Fruit fly (Drosophila melanogaster) whole organism, wandering third instar larva: ENCODE measurements around the gene mRpS6.

Source experiments
- Abd-B ChIP-seq: fragments of >200 bp; optimal IDR thresholded peaks from 2 replicates; lab custom pipeline; 2017; ENCODE audit warnings: missing biosample characterization, missing genetic modification characterization
- CG32264 ChIP-seq: fragments of 200-800 bp; sonication (Bioruptor generic); optimal IDR thresholded peaks from 2 replicates; lab custom pipeline; 2016; ENCODE audit warnings: missing biosample characterization, missing genetic modification characterization
- CG9705 ChIP-seq: fragments of 200-800 bp; sonication (Bioruptor generic); optimal IDR thresholded peaks from 2 replicates; lab custom pipeline; 2018; ENCODE audit warnings: missing biosample characterization, mild to moderate bottlenecking, missing genetic modification characterization
- CrebA ChIP-seq: fragments of 200-800 bp; sonication (Bioruptor generic); optimal IDR thresholded peaks from 2 replicates; lab custom pipeline; 2016; ENCODE audit warnings: missing biosample characterization, mild to moderate bottlenecking, missing genetic modification characterization, borderline replicate concordance
- Dif ChIP-seq: fragments of 200-275, 200-300 bp; sonication (Bioruptor generic); optimal IDR thresholded peaks from 2 replicates; lab custom pipeline; 2018; ENCODE audit warnings: missing biosample characterization, missing genetic modification characterization; ENCODE audit not compliant: partially characterized antibody
- GATAd ChIP-seq: sonication (Bioruptor generic); optimal IDR thresholded peaks from 2 replicates; lab custom pipeline; 2016; ENCODE audit warnings: missing biosample characterization, missing genetic modification characterization
- HLH106 ChIP-seq: fragments of 200-800 bp; optimal IDR thresholded peaks from 3 replicates; lab custom pipeline; 2019; ENCODE audit warnings: missing biosample characterization, mild to moderate bottlenecking, missing genetic modification characterization, moderate library complexity
- Hnf4 ChIP-seq: fragments of 200-800 bp; sonication (Bioruptor generic); optimal IDR thresholded peaks from 2 replicates; lab custom pipeline; 2016; ENCODE audit warnings: missing biosample characterization, mild to moderate bottlenecking, missing genetic modification characterization
- Hr78 ChIP-seq: fragments of >200 bp; optimal IDR thresholded peaks from 2 replicates; lab custom pipeline; 2017; ENCODE audit warnings: missing biosample characterization, missing genetic modification characterization
- Hr83 ChIP-seq: fragments of 200-300 bp; sonication (Bioruptor generic); optimal IDR thresholded peaks from 2 replicates; lab custom pipeline; 2016; ENCODE audit warnings: missing biosample characterization, mild to moderate bottlenecking, missing genetic modification characterization, moderate library complexity; ENCODE audit not compliant: poor library complexity, severe bottlenecking
- Jra ChIP-seq: sonication (Bioruptor generic); optimal IDR thresholded peaks from 2 replicates; lab custom pipeline; 2016; ENCODE audit warnings: missing biosample characterization, missing genetic modification characterization
- Mio ChIP-seq: sonication (Bioruptor generic); optimal IDR thresholded peaks from 2 replicates; lab custom pipeline; 2016; ENCODE audit warnings: missing biosample characterization, missing genetic modification characterization
- Myc ChIP-seq: fragments of >200 bp; optimal IDR thresholded peaks from 2 replicates; lab custom pipeline; 2017
- N ChIP-seq: fragments of >200 bp; optimal IDR thresholded peaks from 2 replicates; lab custom pipeline; 2018; ENCODE audit warnings: missing biosample characterization, missing external identifiers, missing genetic modification characterization
- OdsH ChIP-seq: fragments of 200-800 bp; sonication (Bioruptor generic); optimal IDR thresholded peaks from 2 replicates; lab custom pipeline; 2016; ENCODE audit warnings: missing biosample characterization, mild to moderate bottlenecking, missing genetic modification characterization
- Rel ChIP-seq, 2 experiments: fragments of 200-800 bp; sonication (Bioruptor generic) in 1 of 2; optimal IDR thresholded peaks; 2 replicates in 1 of 2; 3 replicates in 1 of 2; lab custom pipeline; 2016 to 2019; ENCODE audit warnings: mild to moderate bottlenecking in 2 of 2, missing biosample characterization in 2 of 2, missing genetic modification characterization in 2 of 2, moderate library complexity in 1 of 2
- Sp1 ChIP-seq: fragments of 200-800 bp; sonication (Bioruptor generic); optimal IDR thresholded peaks from 3 replicates; lab custom pipeline; 2019; ENCODE audit warnings: missing biosample characterization, mild to moderate bottlenecking, missing genetic modification characterization, moderate library complexity
- Vsx2 ChIP-seq: fragments of 200-300, 225-300 bp; sonication (Bioruptor generic); optimal IDR thresholded peaks from 2 replicates; lab custom pipeline; 2018; ENCODE audit warnings: missing biosample characterization, missing genetic modification characterization; ENCODE audit not compliant: partially characterized antibody
- br ChIP-seq: fragments of 200-800 bp; sonication (Bioruptor generic); optimal IDR thresholded peaks from 2 replicates; lab custom pipeline; 2016; ENCODE audit warnings: missing biosample characterization, missing genetic modification characterization
- brk ChIP-seq: fragments of 200-800 bp; sonication (Bioruptor generic); optimal IDR thresholded peaks from 2 replicates; lab custom pipeline; 2016; ENCODE audit warnings: missing biosample characterization, mild to moderate bottlenecking, missing genetic modification characterization
- dl ChIP-seq, 2 experiments: fragments of 175-275, 200-275 bp in 1 of 2; fragments of 200-275 bp in 1 of 2; sonication (Bioruptor generic); optimal IDR thresholded peaks; lab custom pipeline; 2018; ENCODE audit warnings: mild to moderate bottlenecking in 2 of 2, missing biosample characterization in 2 of 2, missing genetic modification characterization in 2 of 2, moderate library complexity in 2 of 2; ENCODE audit not compliant: partially characterized antibody in 2 of 2, insufficient read depth in 1 of 2
- dmrt93B ChIP-seq: fragments of 200-800 bp; sonication (Bioruptor generic); optimal IDR thresholded peaks from 2 replicates; lab custom pipeline; 2018; ENCODE audit warnings: missing biosample characterization, mild to moderate bottlenecking, missing genetic modification characterization
- dsf ChIP-seq: sonication (Bioruptor generic); optimal IDR thresholded peaks from 2 replicates; lab custom pipeline; 2016; ENCODE audit warnings: missing biosample characterization, missing genetic modification characterization, borderline replicate concordance
- ey ChIP-seq: fragments of 200-800 bp; sonication (Bioruptor generic); optimal IDR thresholded peaks from 2 replicates; lab custom pipeline; 2016; ENCODE audit warnings: missing biosample characterization, missing genetic modification characterization
- foxo ChIP-seq, 2 experiments: fragments of 200-800 bp; sonication (Bioruptor generic); optimal IDR thresholded peaks; 2 replicates in 1 of 2; 3 replicates in 1 of 2; lab custom pipeline; 2016 to 2017; ENCODE audit warnings: missing biosample characterization in 2 of 2, missing genetic modification characterization in 2 of 2
- fru ChIP-seq: fragments of 200-800 bp; sonication (Bioruptor generic); optimal IDR thresholded peaks from 3 replicates; lab custom pipeline; 2016; ENCODE audit warnings: missing biosample characterization, mild to moderate bottlenecking, missing genetic modification characterization
- h ChIP-seq: fragments of 200-800 bp; sonication (Bioruptor generic); optimal IDR thresholded peaks from 3 replicates; lab custom pipeline; 2016; ENCODE audit warnings: missing biosample characterization, mild to moderate bottlenecking, missing genetic modification characterization
- jim ChIP-seq: fragments of 175-275, 200-325 bp; sonication (Bioruptor generic); optimal IDR thresholded peaks from 2 replicates; lab custom pipeline; 2016; ENCODE audit warnings: missing biosample characterization, mild to moderate bottlenecking, missing genetic modification characterization
- lola ChIP-seq: fragments of >200 bp; optimal IDR thresholded peaks from 2 replicates; lab custom pipeline; 2017; ENCODE audit warnings: missing biosample characterization, missing genetic modification characterization
- pan ChIP-seq: fragments of >200 bp; optimal IDR thresholded peaks from 2 replicates; lab custom pipeline; 2017
- psq ChIP-seq: fragments of 200-800 bp; sonication (Bioruptor generic); optimal IDR thresholded peaks from 3 replicates; lab custom pipeline; 2017; ENCODE audit warnings: missing biosample characterization, mild to moderate bottlenecking, missing genetic modification characterization, moderate library complexity
- sage ChIP-seq: fragments of 200-800 bp; sonication (Bioruptor generic); optimal IDR thresholded peaks from 2 replicates; lab custom pipeline; 2016; ENCODE audit warnings: missing biosample characterization, mild to moderate bottlenecking, missing genetic modification characterization
- sv ChIP-seq: fragments of 200-800 bp; sonication (Bioruptor generic); optimal IDR thresholded peaks from 3 replicates; lab custom pipeline; 2016; ENCODE audit warnings: missing biosample characterization, missing genetic modification characterization
- tai ChIP-seq: sonication (Bioruptor generic); optimal IDR thresholded peaks from 2 replicates; lab custom pipeline; 2016; ENCODE audit warnings: missing biosample characterization, missing genetic modification characterization
- usp ChIP-seq: fragments of >200 bp; optimal IDR thresholded peaks from 2 replicates; lab custom pipeline; 2017; ENCODE audit warnings: missing biosample characterization, missing genetic modification characterization
- woc ChIP-seq: sonication (Bioruptor generic); optimal IDR thresholded peaks from 2 replicates; lab custom pipeline; 2016; ENCODE audit warnings: missing biosample characterization, mild to moderate bottlenecking, missing genetic modification characterization

mRpS6 gene

DNA sequence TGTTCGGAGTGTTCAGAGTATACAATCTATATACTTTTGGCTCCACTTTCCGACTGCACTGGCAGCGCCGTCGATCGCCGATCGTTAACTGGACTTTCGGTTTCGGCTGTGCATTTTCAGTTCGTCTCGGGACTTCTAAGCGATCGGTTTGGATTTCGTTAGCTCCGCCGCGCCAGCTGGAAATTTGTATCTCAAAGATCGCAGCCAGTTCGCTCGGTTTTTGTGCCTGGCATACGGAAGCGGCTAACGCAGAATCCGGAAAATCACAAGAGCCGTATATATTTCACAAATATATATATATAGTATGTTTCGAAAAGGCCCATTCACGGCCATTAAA is 19.9 kb downstream of the mRpS6 start, which contains the start of gene slow:
Gene slow, plus strand, starts transcription at position 117 of the 337 bp plus-strand sequence.
- TF ChIP-seq Myc (lab: Kevin White, UChicago) (no peak), woc (no peak), Rel (GFP tag; optimal IDR thresholded peaks at IDR 0.05; lab: Kevin White, UChicago) (no peak), Rel (tag; optimal IDR thresholded peaks at IDR 0.05; lab: Kevin White, UChicago) (peak; percentile 35), brk (no peak), Hr78 (no peak)

DNA sequence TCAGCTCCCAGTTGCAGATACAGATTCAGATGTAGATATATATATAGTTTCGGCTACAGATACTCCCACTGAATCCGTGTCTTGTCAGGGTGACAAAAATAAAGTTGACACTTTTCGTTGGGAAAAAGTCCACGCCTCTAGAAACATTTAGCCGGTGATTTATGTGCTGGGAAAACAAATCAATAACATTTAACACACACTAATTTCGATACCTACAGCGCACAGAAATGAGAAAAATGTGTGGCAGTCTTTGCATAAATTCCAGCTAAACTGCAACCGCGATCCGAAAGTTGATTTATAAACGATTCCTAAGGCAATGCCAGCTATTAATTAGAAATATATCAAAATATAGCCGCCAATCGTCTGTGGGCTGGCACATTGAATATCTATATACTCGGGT is 23.9 kb downstream of the mRpS6 start:
- TF ChIP-seq Sp1 (GFP tag; lab: Kevin White, UChicago): no peak
- no peak for TF ChIP-seq GATAd
- no peak for TF ChIP-seq Jra
- TF ChIP-seq Hnf4 (GFP tag; lab: Kevin White, UChicago): no peak
- TF ChIP-seq usp (GFP tag; lab: Kevin White, UChicago): no peak
- TF ChIP-seq CrebA: no peak
- no peak for TF ChIP-seq Hr83 (GFP tag; lab: Kevin White, UChicago)
- no peak for TF ChIP-seq brk
- no peak for TF ChIP-seq pan
- TF ChIP-seq foxo (GFP tag; optimal IDR thresholded peaks at IDR 0.05; lab: Kevin White, UChicago): no peak
- no peak for TF ChIP-seq Abd-B (GFP tag; lab: Kevin White, UChicago)
- no peak for TF ChIP-seq dmrt93B (GFP tag; lab: Kevin White, UChicago)
- TF ChIP-seq Myc (lab: Kevin White, UChicago): no peak
- TF ChIP-seq ey (GFP tag; lab: Kevin White, UChicago): no peak
- no peak for TF ChIP-seq CG32264

DNA sequence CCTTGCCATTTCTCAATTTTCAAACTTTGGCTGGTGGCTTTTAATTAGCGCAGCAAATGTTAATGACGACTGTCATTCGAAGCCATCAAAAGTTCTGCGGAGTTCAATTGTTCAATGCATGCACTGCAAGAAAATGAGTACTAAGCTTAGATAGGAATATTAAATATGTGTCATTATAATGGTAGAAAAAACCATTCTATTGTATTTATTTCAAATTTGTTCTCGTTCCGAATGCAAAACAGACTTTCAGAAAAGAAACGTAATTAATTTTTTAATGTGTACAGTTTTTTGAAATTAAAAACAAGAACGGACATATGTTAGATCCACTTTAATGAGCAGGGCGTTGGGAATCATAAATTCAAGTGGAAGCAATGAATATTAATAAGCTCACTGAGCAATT is 24.8 kb downstream of the mRpS6 start:
- TF ChIP-seq Dif (GFP tag; lab: Kevin White, UChicago) (no peak), Hr78 (no peak), OdsH (GFP tag; lab: Kevin White, UChicago) (no peak), woc (no peak), psq (GFP tag; lab: Kevin White, UChicago) (no peak), CrebA (no peak), ey (GFP tag; lab: Kevin White, UChicago) (peak; percentile 15), tai (GFP tag; lab: Kevin White, UChicago) (no peak), pan (no peak), h (GFP tag; lab: Kevin White, UChicago) (peak; percentile 39)

DNA sequence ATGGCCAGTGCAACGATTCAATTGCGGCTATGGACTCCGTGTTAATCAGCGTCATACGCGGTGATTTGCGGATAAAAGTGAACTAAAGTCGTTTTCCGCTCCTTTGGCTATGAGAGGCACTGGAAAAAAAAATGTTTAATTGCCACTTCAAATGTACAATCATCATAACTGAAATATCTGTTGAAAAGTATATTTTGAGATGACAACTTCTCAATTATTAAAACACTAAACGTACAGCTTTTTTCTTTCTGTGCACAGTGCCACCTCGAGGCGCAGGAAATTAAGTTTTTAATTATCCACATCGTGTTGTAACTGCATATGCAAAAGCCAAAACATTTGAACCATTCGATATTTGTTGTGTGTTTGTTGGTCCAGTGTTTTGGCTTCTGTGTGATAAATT is 28.5 kb downstream of the mRpS6 start:
- TF ChIP-seq usp (GFP tag; lab: Kevin White, UChicago): no peak
- TF ChIP-seq fru (GFP tag; lab: Kevin White, UChicago): no peak
- TF ChIP-seq Hr78: no peak
- no peak for TF ChIP-seq CrebA
- TF ChIP-seq dmrt93B (GFP tag; lab: Kevin White, UChicago): no peak
- no peak for TF ChIP-seq dl (GFP tag; optimal IDR thresholded peaks at IDR 0.05; lab: Kevin White, UChicago; ENCODE audit: insufficient read depth in 1 of 2, partially characterized antibody in 2 of 2)
- no peak for TF ChIP-seq sv (GFP tag; lab: Kevin White, UChicago)
- TF ChIP-seq lola (GFP tag; lab: Kevin White, UChicago): no peak
- no peak for TF ChIP-seq Hnf4 (GFP tag; lab: Kevin White, UChicago)
- TF ChIP-seq Mio (GFP tag; lab: Kevin White, UChicago): no peak
- TF ChIP-seq Hr83 (GFP tag; lab: Kevin White, UChicago): no peak
- no peak for TF ChIP-seq N (GFP tag; lab: Kevin White, UChicago)
- TF ChIP-seq Rel (GFP tag; optimal IDR thresholded peaks at IDR 0.05; lab: Kevin White, UChicago): no peak
- no peak for TF ChIP-seq Rel (tag; optimal IDR thresholded peaks at IDR 0.05; lab: Kevin White, UChicago)
- TF ChIP-seq Vsx2: no peak
- TF ChIP-seq CG9705 (GFP tag; lab: Kevin White, UChicago): no peak
- TF ChIP-seq pan: no peak
- no peak for TF ChIP-seq GATAd

DNA sequence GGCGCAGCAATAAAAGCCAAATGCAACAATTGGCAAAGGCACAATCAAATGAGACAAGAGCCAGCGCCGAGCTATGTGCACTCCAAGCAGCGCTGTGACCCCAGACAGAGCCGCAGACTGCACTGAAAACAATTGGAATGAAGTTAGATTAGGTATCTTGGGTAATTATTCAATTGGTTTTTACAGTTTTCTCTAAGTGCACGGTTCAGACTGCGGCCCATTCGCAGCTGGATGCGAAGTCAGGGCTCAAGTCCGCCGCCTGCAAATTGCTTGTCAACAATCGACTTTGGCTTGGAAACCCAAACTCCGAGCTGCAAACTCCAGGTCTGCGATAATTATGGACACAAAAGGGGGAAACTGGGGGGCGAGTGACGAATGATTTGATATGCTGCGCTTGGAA is 29.3 kb downstream of the mRpS6 start:
- TF ChIP-seq dsf (no peak), woc (no peak), GATAd (no peak), Myc (lab: Kevin White, UChicago) (no peak), dmrt93B (GFP tag; lab: Kevin White, UChicago) (no peak), Vsx2 (no peak), N (GFP tag; lab: Kevin White, UChicago) (no peak), fru (GFP tag; lab: Kevin White, UChicago) (no peak), sage (no peak), br (GFP tag; lab: Kevin White, UChicago) (no peak), Jra (no peak), Sp1 (GFP tag; lab: Kevin White, UChicago) (no peak), HLH106 (tag; lab: Kevin White, UChicago) (no peak), jim (no peak), h (GFP tag; lab: Kevin White, UChicago) (no peak), CG9705 (GFP tag; lab: Kevin White, UChicago) (no peak), dl (GFP tag; optimal IDR thresholded peaks at IDR 0.05; lab: Kevin White, UChicago; ENCODE audit: insufficient read depth in 1 of 2, partially characterized antibody in 2 of 2) (no peak)
